Worm (Caenorhabditis elegans) whole organism, L4 larva: ENCODE data around the gene igcm-4.

Source experiments
- F10B5.3 ChIP-seq: sonication (generic microtip); optimal IDR thresholded peaks from 2 replicates; lab custom pipeline; 2016; ENCODE audit warnings: mild to moderate bottlenecking, missing genetic modification characterization, missing compliant biosample characterization
- F37D6.2 ChIP-seq: sonication (generic microtip); optimal IDR thresholded peaks from 2 replicates; lab custom pipeline; 2016; ENCODE audit warnings: mild to moderate bottlenecking, missing genetic modification characterization, missing compliant biosample characterization
- F49E8.2 ChIP-seq: sonication (generic microtip); optimal IDR thresholded peaks from 2 replicates; lab custom pipeline; 2016; ENCODE audit warnings: missing compliant biosample characterization, mild to moderate bottlenecking, missing genetic modification characterization, borderline replicate concordance
- T20F7.1 ChIP-seq: fragments of 200-800 bp; sonication (Bioruptor generic); optimal IDR thresholded peaks from 2 replicates; lab custom pipeline; 2018; ENCODE audit warnings: mild to moderate bottlenecking, missing genetic modification characterization, missing compliant biosample characterization
- Y105C5A.15 ChIP-seq: fragments of 200-800 bp; sonication (Bioruptor generic); IDR thresholded peaks from 2 replicates; pipeline ENCODE4 v1.3.6; 2022; ENCODE audit warnings: missing genetic modification characterization, missing compliant biosample characterization
- Y75B8A.6 ChIP-seq: fragments of 200-800 bp; sonication (Bioruptor generic); IDR thresholded peaks from 2 replicates; pipeline ENCODE4 v1.3.6; 2022; ENCODE audit warnings: missing genetic modification reagents, missing genetic modification characterization, missing compliant biosample characterization
- aha-1 ChIP-seq: fragments of 150-350 bp; peaks from one replicate; lab custom pipeline; 2014; ENCODE audit warnings: missing biosample characterization, missing genetic modification characterization
- arid-1 ChIP-seq: fragments of 200-800 bp; sonication (Bioruptor generic); conservative IDR thresholded peaks from 2 replicates; pipeline ENCODE4 v1.3.6; 2022; ENCODE audit warnings: missing genetic modification reagents, missing genetic modification characterization, missing compliant biosample characterization
- ceh-32 ChIP-seq: sonication (generic microtip); optimal IDR thresholded peaks from 2 replicates; lab custom pipeline; 2016; ENCODE audit warnings: mild to moderate bottlenecking, missing genetic modification characterization, missing compliant biosample characterization; ENCODE audit not compliant: poor library complexity
- ceh-82 ChIP-seq: sonication (generic microtip); optimal IDR thresholded peaks from 2 replicates; lab custom pipeline; 2017; ENCODE audit warnings: missing biosample characterization, missing genetic modification characterization
- cey-2 ChIP-seq: sonication (generic microtip); optimal IDR thresholded peaks from 3 replicates; lab custom pipeline; 2017; ENCODE audit warnings: missing genetic modification characterization, mild to moderate bottlenecking, missing compliant biosample characterization, antibody characterized with exemption, borderline replicate concordance; ENCODE audit not compliant: insufficient read depth
- daf-19 ChIP-seq: fragments of 200-800 bp; sonication (Bioruptor generic); conservative IDR thresholded peaks from 2 replicates; pipeline ENCODE4 v1.3.6; 2022; ENCODE audit warnings: missing genetic modification characterization, missing compliant biosample characterization
- daf-8 ChIP-seq: fragments of 200-800 bp; sonication (Bioruptor generic); IDR thresholded peaks from 2 replicates; pipeline ENCODE4 v1.3.6; 2022; ENCODE audit warnings: missing genetic modification characterization, missing compliant biosample characterization
- dmd-9 ChIP-seq: fragments of 200-800 bp; sonication (Bioruptor generic); IDR thresholded peaks from 2 replicates; pipeline ENCODE4 v1.3.6; 2022; ENCODE audit warnings: missing genetic modification reagents, missing genetic modification characterization, missing compliant biosample characterization
- dve-1 ChIP-seq: sonication (generic microtip); optimal IDR thresholded peaks from 2 replicates; lab custom pipeline; 2017; ENCODE audit warnings: antibody characterized with exemption, mild to moderate bottlenecking, missing genetic modification characterization, missing compliant biosample characterization; ENCODE audit not compliant: insufficient read depth
- egl-27 ChIP-seq: sonication (generic microtip); optimal IDR thresholded peaks from 3 replicates; lab custom pipeline; 2017; ENCODE audit warnings: missing biosample characterization, missing genetic modification reagents, missing genetic modification characterization
- hlh-11 ChIP-seq: fragments of 200-800 bp; sonication (Bioruptor generic); optimal IDR thresholded peaks from 2 replicates; lab custom pipeline; 2018; ENCODE audit warnings: mild to moderate bottlenecking, missing genetic modification characterization, missing compliant biosample characterization
- hlh-30 ChIP-seq: sonication (generic microtip); optimal IDR thresholded peaks from 2 replicates; lab custom pipeline; 2017; ENCODE audit warnings: antibody characterized with exemption, mild to moderate bottlenecking, missing genetic modification characterization, missing compliant biosample characterization; ENCODE audit not compliant: insufficient read depth
- lin-13 ChIP-seq: fragments of 150-350 bp; optimal IDR thresholded peaks from 2 replicates; lab custom pipeline; 2014; ENCODE audit warnings: missing biosample characterization, missing genetic modification reagents, missing genetic modification characterization
- lin-38 ChIP-seq: fragments of 200-800 bp; sonication (Bioruptor generic); IDR thresholded peaks from 2 replicates; pipeline ENCODE4 v1.3.6; 2022; ENCODE audit warnings: missing genetic modification reagents, missing genetic modification characterization, missing compliant biosample characterization
- lir-3 ChIP-seq: sonication (generic microtip); optimal IDR thresholded peaks from 2 replicates; lab custom pipeline; 2016; ENCODE audit warnings: mild to moderate bottlenecking, missing genetic modification characterization, missing compliant biosample characterization
- madf-9 ChIP-seq: fragments of 200-800 bp; sonication (Bioruptor generic); conservative IDR thresholded peaks from 2 replicates; pipeline ENCODE4 v1.3.6; 2022; ENCODE audit warnings: missing genetic modification reagents, missing genetic modification characterization, missing compliant biosample characterization
- mxl-2 ChIP-seq: fragments of 200-800 bp; sonication (Bioruptor generic); conservative IDR thresholded peaks from 2 replicates; pipeline ENCODE4 v1.3.6; 2022; ENCODE audit warnings: missing genetic modification reagents, missing genetic modification characterization, missing compliant biosample characterization
- nhr-10 ChIP-seq: fragments of 150-350 bp; optimal IDR thresholded peaks from 2 replicates; lab custom pipeline; 2014; ENCODE audit warnings: missing biosample characterization, missing genetic modification characterization
- nhr-102 ChIP-seq: sonication (generic microtip); optimal IDR thresholded peaks from 2 replicates; lab custom pipeline; 2016; ENCODE audit warnings: mild to moderate bottlenecking, missing genetic modification characterization, moderate library complexity, missing compliant biosample characterization
- nhr-11 ChIP-seq: fragments of 150-350 bp; optimal IDR thresholded peaks from 2 replicates; lab custom pipeline; 2014; ENCODE audit warnings: missing biosample characterization, missing genetic modification characterization
- nhr-25 ChIP-seq: sonication (generic microtip); optimal IDR thresholded peaks from 2 replicates; lab custom pipeline; 2017; ENCODE audit warnings: missing genetic modification characterization, mild to moderate bottlenecking, missing compliant biosample characterization, antibody characterized with exemption, moderate library complexity, borderline replicate concordance; ENCODE audit not compliant: insufficient read depth
- nhr-48 ChIP-seq: sonication (generic microtip); optimal IDR thresholded peaks from 2 replicates; lab custom pipeline; 2016; ENCODE audit warnings: mild to moderate bottlenecking, missing genetic modification characterization, missing compliant biosample characterization
- nhr-6 ChIP-seq: fragments of 150-350 bp; optimal IDR thresholded peaks from 2 replicates; lab custom pipeline; 2014; ENCODE audit warnings: missing biosample characterization, missing genetic modification characterization
- nhr-76 ChIP-seq: fragments of 150-350 bp; optimal IDR thresholded peaks from 2 replicates; lab custom pipeline; 2014; ENCODE audit warnings: missing biosample characterization, missing genetic modification characterization
- php-3 ChIP-seq: fragments of 200-800 bp; sonication (Bioruptor generic); IDR thresholded peaks from 2 replicates; pipeline ENCODE4 v1.3.6; 2022; ENCODE audit warnings: missing genetic modification reagents, missing genetic modification characterization, missing compliant biosample characterization
- rbr-2 ChIP-seq: sonication (generic microtip); optimal IDR thresholded peaks from 2 replicates; lab custom pipeline; 2016; ENCODE audit warnings: missing genotype, missing genetic modification characterization, missing compliant biosample characterization
- snpc-1.2 ChIP-seq: fragments of 200-800 bp; sonication (Bioruptor generic); IDR thresholded peaks from 2 replicates; pipeline ENCODE4 v1.3.6; 2022; ENCODE audit warnings: missing genetic modification reagents, missing genetic modification characterization, missing compliant biosample characterization
- spr-3 ChIP-seq: fragments of 200-800 bp; sonication (Bioruptor generic); optimal IDR thresholded peaks from 2 replicates; lab custom pipeline; 2018; ENCODE audit warnings: mild to moderate bottlenecking, missing genetic modification characterization, missing compliant biosample characterization
- tag-97 ChIP-seq: fragments of 200-800 bp; sonication (Bioruptor generic); IDR thresholded peaks from 2 replicates; pipeline ENCODE4 v1.3.6; 2022; ENCODE audit warnings: missing genetic modification characterization, missing compliant biosample characterization
- unc-39 ChIP-seq: sonication (generic microtip); optimal IDR thresholded peaks from 2 replicates; lab custom pipeline; 2017; ENCODE audit warnings: missing biosample characterization, missing genetic modification characterization
- unc-62 ChIP-seq, 3 experiments: fragments of 150-350 bp in 1 of 3; sonication (generic microtip); optimal IDR thresholded peaks in 2 of 3; peaks in 1 of 3; 1 replicate in 1 of 3; 2 replicates in 2 of 3; lab custom pipeline; 2014 to 2017; ENCODE audit warnings: missing biosample characterization in 3 of 3, missing genetic modification characterization in 3 of 3, missing genetic modification reagents in 3 of 3, missing genotype in 1 of 3
- vab-7 ChIP-seq: fragments of 200-800 bp; sonication (Bioruptor generic); IDR thresholded peaks from 2 replicates; pipeline ENCODE4 v1.3.6; 2022; ENCODE audit warnings: missing genetic modification reagents, missing genetic modification characterization, missing compliant biosample characterization
- zag-1 ChIP-seq: fragments of 150-350 bp; optimal IDR thresholded peaks from 2 replicates; lab custom pipeline; 2014; ENCODE audit warnings: missing biosample characterization, missing genetic modification characterization
- zip-11 ChIP-seq: fragments of 200-800 bp; sonication (Bioruptor generic); IDR thresholded peaks from 2 replicates; pipeline ENCODE4 v1.3.6; 2022; ENCODE audit warnings: missing genetic modification characterization, missing compliant biosample characterization
- ztf-11 ChIP-seq: fragments of 150-350 bp; optimal IDR thresholded peaks from 2 replicates; lab custom pipeline; 2014; ENCODE audit warnings: missing biosample characterization, missing genetic modification characterization

igcm-4 gene

ce11 chrX:2042621-2043020, 3.5 kb downstream of the igcm-4 start:
- TF ChIP-seq nhr-102 (tag; lab: Kevin White, UChicago) (no peak), zag-1 (tag; lab: Kevin White, UChicago) (no peak), F37D6.2 (tag; lab: Kevin White, UChicago) (no peak), unc-39 (tag; lab: Kevin White, UChicago) (no peak), lir-3 (no peak), spr-3 (GFP tag; lab: Kevin White, UChicago) (no peak), lin-38 (GFP tag; lab: Robert Waterston, UW) (no peak), snpc-1.2 (GFP tag; lab: Robert Waterston, UW) (no peak), dmd-9 (GFP tag; lab: Robert Waterston, UW) (no peak), F49E8.2 (tag; lab: Kevin White, UChicago) (no peak)

ce11 chrX:2041448-2042138, 4.6 kb downstream of the igcm-4 start:
- TF ChIP-seq unc-62 (GFP tag; optimal IDR thresholded peaks at IDR 0.05 in 1 of 2; lab: Kevin White, UChicago) (peak in 1 of 2 experiments; percentile 94), unc-62 (tag; optimal IDR thresholded peaks at IDR 0.05; lab: Kevin White, UChicago) (no peak), aha-1 (tag; lab: Kevin White, UChicago) (peak; percentile 96), nhr-76 (tag; lab: Kevin White, UChicago) (no peak)

- TF ChIP-seq nhr-11 (tag; lab: Kevin White, UChicago): no peak
- no peak for TF ChIP-seq zip-11 (GFP tag; lab: Robert Waterston, UW)
- TF ChIP-seq nhr-10 (tag; lab: Kevin White, UChicago): no peak
- no peak for TF ChIP-seq lin-13 (GFP tag; lab: Kevin White, UChicago)
- peak in 1 of 2 experiments; percentile 70 for TF ChIP-seq unc-62 (GFP tag; optimal IDR thresholded peaks at IDR 0.05 in 1 of 2; lab: Kevin White, UChicago)
- TF ChIP-seq unc-62 (tag; optimal IDR thresholded peaks at IDR 0.05; lab: Kevin White, UChicago): no peak
These were observed 5.3 kb downstream of the igcm-4 start for ce11 chrX:2040877-2041276.

ce11 chrX:2039358-2039757, 6.8 kb downstream of the igcm-4 start, which contains the start of gene smex-2:
Gene smex-2 (minus strand): TSS chrX:2039458.
- TF ChIP-seq T20F7.1 (GFP tag; lab: Kevin White, UChicago) (no peak), nhr-102 (tag; lab: Kevin White, UChicago) (no peak), hlh-11 (tag; lab: Kevin White, UChicago) (no peak), rbr-2 (tag; lab: Kevin White, UChicago) (no peak), mxl-2 (no peak), lin-38 (GFP tag; lab: Robert Waterston, UW) (no peak), nhr-25 (no peak), ceh-82 (no peak), egl-27 (tag; lab: Kevin White, UChicago) (no peak), ztf-11 (tag; lab: Kevin White, UChicago) (no peak), daf-19 (GFP tag; lab: Robert Waterston, UW) (no peak), unc-62 (GFP tag; optimal IDR thresholded peaks at IDR 0.05 in 1 of 2; lab: Kevin White, UChicago) (no peak), unc-62 (tag; optimal IDR thresholded peaks at IDR 0.05; lab: Kevin White, UChicago) (no peak), ceh-32 (tag; lab: Kevin White, UChicago) (no peak), hlh-30 (tag; lab: Kevin White, UChicago) (no peak), madf-9 (GFP tag; lab: Robert Waterston, UW) (no peak), dve-1 (no peak), F10B5.3 (tag; lab: Kevin White, UChicago) (no peak)

DNA sequence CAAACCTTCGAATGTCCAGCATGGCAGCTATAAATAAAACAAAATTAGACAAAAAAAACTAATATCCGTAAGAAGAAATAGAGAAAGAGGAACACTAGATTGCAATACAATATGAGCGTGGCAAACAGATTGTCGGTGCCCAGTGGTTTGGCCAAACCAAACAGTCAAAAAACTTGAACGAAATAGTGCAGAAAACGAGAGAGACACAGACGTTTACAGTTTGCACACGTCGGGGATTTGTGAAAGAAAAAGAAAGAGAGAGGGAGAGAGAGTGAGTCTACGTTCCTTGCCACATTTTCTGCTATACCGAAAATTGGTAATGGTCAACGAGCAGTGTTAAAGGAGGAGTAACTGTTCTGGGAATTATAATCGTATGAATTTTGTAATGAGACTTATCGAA, 11.0 kb downstream of the igcm-4 start, which contains the start of gene ergi-1:
ergi-1 (minus strand) TSS at position 101 of the 400 bp plus-strand sequence.
- no peak for TF ChIP-seq T20F7.1 (GFP tag; lab: Kevin White, UChicago)
- TF ChIP-seq hlh-30 (tag; lab: Kevin White, UChicago): no peak
- no peak for TF ChIP-seq daf-8 (GFP tag; lab: Robert Waterston, UW)
- no peak for TF ChIP-seq cey-2 (tag; lab: Kevin White, UChicago)
- TF ChIP-seq tag-97: no peak
- no peak for TF ChIP-seq lin-38 (GFP tag; lab: Robert Waterston, UW)
- TF ChIP-seq madf-9 (GFP tag; lab: Robert Waterston, UW): no peak
- no peak for TF ChIP-seq php-3 (GFP tag; lab: Robert Waterston, UW)
- TF ChIP-seq nhr-25: no peak
- no peak for TF ChIP-seq Y75B8A.6
- TF ChIP-seq Y105C5A.15 (GFP tag; lab: Robert Waterston, UW): no peak
- TF ChIP-seq vab-7: no peak
- no peak for TF ChIP-seq nhr-48 (tag; lab: Kevin White, UChicago)
- no peak for TF ChIP-seq arid-1 (GFP tag; lab: Robert Waterston, UW)
- TF ChIP-seq spr-3 (GFP tag; lab: Kevin White, UChicago): no peak
- no peak for TF ChIP-seq nhr-6
- no peak for TF ChIP-seq F37D6.2 (tag; lab: Kevin White, UChicago)
